Worm (Caenorhabditis elegans): ENCODE results near the gene H35N09.2.

The H35N09.2 gene

DNA sequence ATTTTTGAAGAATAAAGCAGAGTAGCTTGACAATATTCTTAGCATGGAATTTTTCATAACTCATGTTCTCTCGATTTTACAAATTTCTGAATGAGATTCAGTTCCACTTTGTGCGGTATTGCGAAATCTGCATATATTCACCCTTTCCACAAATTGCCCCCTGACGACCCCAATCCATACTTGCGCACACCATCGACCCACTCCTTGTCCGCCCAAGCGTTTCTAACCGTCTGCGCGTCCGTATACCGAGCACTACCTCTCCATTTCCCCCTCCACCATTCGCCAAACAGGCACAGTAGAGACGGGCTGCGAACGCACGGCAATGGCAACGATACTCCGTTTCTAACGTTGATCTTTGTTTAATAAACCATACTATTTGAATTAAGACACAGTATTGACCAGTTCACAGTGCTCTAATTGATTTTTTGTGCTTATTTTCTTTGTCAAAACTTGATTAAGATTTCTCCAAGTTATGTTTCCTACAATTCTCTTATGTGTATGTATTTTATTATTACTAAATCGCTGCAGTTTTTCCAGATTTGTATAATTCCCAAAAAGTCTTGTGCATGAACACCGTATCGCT lies 48.2 kb downstream of the H35N09.2 start, which contains the start of gene utx-1:
Gene utx-1 (plus strand): TSS at position 533 of the 583 bp plus-strand sequence.
- TF ChIP-seq lsy-27 (tag; optimal IDR thresholded peaks at IDR 0.05; ENCODE audit: borderline replicate concordance, insufficient read depth) (no peak), lin-40 (tag; optimal IDR thresholded peaks at IDR 0.05) (peak; percentile 30), lin-54 (GFP tag; optimal IDR thresholded peaks at IDR 0.05) (no peak), ets-4 (GFP tag; optimal IDR thresholded peaks at IDR 0.05) (no peak), hmg-1.2 (GFP tag; IDR thresholded peaks at IDR 0.05) (peak; percentile 83; the same call in 1 of the 2 replicates), hrde-1 (tag; optimal IDR thresholded peaks at IDR 0.05; ENCODE audit: borderline replicate concordance) (no peak), lin-26 (GFP tag; IDR thresholded peaks at IDR 0.05) (no peak), cebp-2 (GFP tag; IDR thresholded peaks at IDR 0.05) (no peak), pha-4 (tag; optimal IDR thresholded peaks at IDR 0.05) (no peak), rpc-1 (optimal IDR thresholded peaks at IDR 0.05) (no peak), rpc-1 (tag; optimal IDR thresholded peaks at IDR 0.05) (no peak), chd-7 (tag; optimal IDR thresholded peaks at IDR 0.05) (no peak), zfh-2 (GFP tag; conservative IDR thresholded peaks at IDR 0.05) (peak; percentile 44; the same call in 1 of the 2 replicates), attf-3 (GFP tag; conservative IDR thresholded peaks at IDR 0.05) (peak; percentile 78), nfya-2 (GFP tag; IDR thresholded peaks at IDR 0.05) (no peak), cebp-1 (GFP tag; IDR thresholded peaks at IDR 0.05) (peak; percentile 86), cebp-1 (tag; optimal IDR thresholded peaks at IDR 0.05) (peak; percentile 98), nfyb-1 (GFP tag; IDR thresholded peaks at IDR 0.05) (no peak), hmg-20 (GFP tag; IDR thresholded peaks at IDR 0.05) (no peak), F52B5.7 (tag; optimal IDR thresholded peaks at IDR 0.05) (no peak), ZK185.1 (tag; optimal IDR thresholded peaks at IDR 0.05; ENCODE audit: poor library complexity, severe bottlenecking) (peak; percentile 16), akir-1 (GFP tag; optimal IDR thresholded peaks at IDR 0.05) (no peak), ztf-18 (tag; optimal IDR thresholded peaks at IDR 0.05) (peak; percentile 9), pbrm-1 (GFP tag; IDR thresholded peaks at IDR 0.05) (no peak), ztf-26 (tag; optimal IDR thresholded peaks at IDR 0.05) (no peak), snpc-4 (GFP tag; optimal IDR thresholded peaks at IDR 0.05) (no peak), snpc-4 (tag; optimal IDR thresholded peaks at IDR 0.05) (no peak)

DNA sequence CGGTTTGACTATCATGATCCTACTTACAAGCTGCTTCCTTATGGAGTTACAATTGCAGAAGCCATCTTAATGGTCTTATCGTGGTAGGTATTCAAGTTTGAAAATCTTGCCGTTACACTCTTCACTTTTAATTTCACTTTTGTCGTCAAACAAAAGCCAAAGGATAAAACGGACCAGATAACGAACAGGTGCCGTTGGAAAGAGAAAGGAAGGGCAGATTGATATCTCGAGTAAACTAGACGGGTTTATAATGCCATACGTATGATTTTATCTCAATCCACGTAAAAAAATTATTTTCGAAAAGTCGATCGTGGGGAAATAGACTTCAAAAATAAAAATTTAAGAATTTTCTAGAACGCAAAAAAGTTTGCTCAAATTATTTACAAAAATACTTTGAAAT lies 50.8 kb downstream of the H35N09.2 start:
- TF ChIP-seq egl-18 (GFP tag; IDR thresholded peaks at IDR 0.05) = no peak
- no peak for TF ChIP-seq lsl-1 (GFP tag; optimal IDR thresholded peaks at IDR 0.05)
- no peak for TF ChIP-seq D2030.7 (GFP tag; IDR thresholded peaks at IDR 0.05)
- TF ChIP-seq ets-4 (GFP tag; optimal IDR thresholded peaks at IDR 0.05) = no peak
- TF ChIP-seq lir-1 (GFP tag; conservative IDR thresholded peaks at IDR 0.05) = no peak
- no peak for TF ChIP-seq madf-6 (GFP tag; IDR thresholded peaks at IDR 0.05)
- TF ChIP-seq nfya-1 (tag; optimal IDR thresholded peaks at IDR 0.05; ENCODE audit: borderline replicate concordance, insufficient read depth) = no peak
- no peak for TF ChIP-seq F10E7.11 (tag; optimal IDR thresholded peaks at IDR 0.05)
- no peak for TF ChIP-seq madf-3 (GFP tag; IDR thresholded peaks at IDR 0.05)
- TF ChIP-seq F39B2.1 (GFP tag; IDR thresholded peaks at IDR 0.05) = no peak
- no peak for TF ChIP-seq lsy-27 (tag; optimal IDR thresholded peaks at IDR 0.05; ENCODE audit: borderline replicate concordance, insufficient read depth)
- TF ChIP-seq bed-1 (GFP tag; IDR thresholded peaks at IDR 0.05) = no peak

Measured in whole organism, young adult.